Fruit fly (Drosophila melanogaster): ENCODE measurements around the gene Clp.

DNA sequence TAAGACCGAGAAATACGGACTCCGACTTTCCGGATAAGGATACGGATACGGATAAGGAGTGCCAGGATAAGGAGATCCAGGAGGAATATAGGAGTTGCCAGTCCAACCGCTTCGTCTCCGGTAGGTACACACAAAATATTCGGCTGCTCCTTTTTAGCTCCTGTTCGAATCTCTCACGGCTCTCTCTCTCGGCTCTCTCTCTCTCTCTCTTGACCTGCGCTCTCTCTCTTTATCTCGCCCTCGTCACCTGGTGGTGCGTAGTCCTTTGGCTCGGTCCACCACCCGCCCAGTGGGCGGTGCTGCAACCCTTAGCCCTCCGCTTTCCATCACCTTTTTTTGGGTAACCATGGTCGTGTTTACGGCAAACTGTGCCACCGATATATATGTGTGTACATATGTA lies 6.6 kb downstream of the Clp start:
- TF ChIP-seq pan (optimal IDR thresholded peaks at IDR 0.05) = no peak
- no peak for TF ChIP-seq psq (optimal IDR thresholded peaks at IDR 0.05)
- TF ChIP-seq CG8478 (optimal IDR thresholded peaks at IDR 0.05) = no peak
- TF ChIP-seq EcR (GFP tag; optimal IDR thresholded peaks at IDR 0.05) = no peak
- TF ChIP-seq Dll (optimal IDR thresholded peaks at IDR 0.05) = peak; percentile 46

All from whole organism.